Worm (Caenorhabditis elegans) whole organism, young adult: ENCODE results near the gene ttr-51.

Experiments
- B0261.1 ChIP-seq: sonication (generic microtip); optimal IDR thresholded peaks from 2 replicates; lab custom pipeline; 2016; ENCODE audit warnings: mild to moderate bottlenecking, missing genetic modification characterization, moderate library complexity, missing compliant biosample characterization
- B0336.3 ChIP-seq: fragments of 200-800 bp; sonication (Bioruptor generic); IDR thresholded peaks from 2 replicates; pipeline ENCODE4 v1.3.6; 2022; ENCODE audit warnings: missing genetic modification characterization, missing compliant biosample characterization
- C06A6.2 ChIP-seq: fragments of 200-800 bp; sonication (Bioruptor generic); conservative IDR thresholded peaks from 2 replicates; pipeline ENCODE4 v1.3.6; 2022; ENCODE audit warnings: missing genetic modification characterization, missing compliant biosample characterization
- C17E4.6 ChIP-seq: fragments of 200-800 bp; sonication (Bioruptor generic); IDR thresholded peaks from 2 replicates; pipeline ENCODE4 v1.3.6; 2022; ENCODE audit warnings: missing genetic modification reagents, missing genetic modification characterization, missing compliant biosample characterization
- F10E7.11 ChIP-seq: sonication (generic microtip); optimal IDR thresholded peaks from 2 replicates; lab custom pipeline; 2017; ENCODE audit warnings: mild to moderate bottlenecking, missing genetic modification characterization, moderate library complexity, missing compliant biosample characterization
- F52B5.7 ChIP-seq: sonication (generic microtip); optimal IDR thresholded peaks from 2 replicates; lab custom pipeline; 2016; ENCODE audit warnings: mild to moderate bottlenecking, missing genetic modification characterization, missing compliant biosample characterization
- F55B11.4 ChIP-seq: sonication (generic microtip); optimal IDR thresholded peaks from 2 replicates; lab custom pipeline; 2016; ENCODE audit warnings: missing compliant biosample characterization, missing genetic modification characterization, borderline replicate concordance; ENCODE audit not compliant: insufficient read depth
- F57A8.1 ChIP-seq: fragments of 200-800 bp; sonication (Bioruptor generic); optimal IDR thresholded peaks from 2 replicates; lab custom pipeline; 2018; ENCODE audit warnings: mild to moderate bottlenecking, missing genetic modification characterization, moderate library complexity, missing compliant biosample characterization
- F57C9.4 ChIP-seq: sonication (generic microtip); optimal IDR thresholded peaks from 2 replicates; lab custom pipeline; 2017; ENCODE audit warnings: mild to moderate bottlenecking, missing genetic modification characterization, missing compliant biosample characterization
- Y79H2A.3 ChIP-seq: fragments of 200-800 bp; sonication (Bioruptor generic); conservative IDR thresholded peaks from 2 replicates; pipeline ENCODE4 v1.3.6; 2022; ENCODE audit warnings: missing genetic modification reagents, missing genetic modification characterization, missing compliant biosample characterization
- ZK185.1 ChIP-seq: sonication (generic microtip); optimal IDR thresholded peaks from 2 replicates; lab custom pipeline; 2016; ENCODE audit warnings: mild to moderate bottlenecking, missing genetic modification characterization, missing compliant biosample characterization; ENCODE audit not compliant: poor library complexity, severe bottlenecking
- akir-1 ChIP-seq: fragments of 200-800 bp; sonication (Bioruptor generic); optimal IDR thresholded peaks from 2 replicates; lab custom pipeline; 2018; ENCODE audit warnings: mild to moderate bottlenecking, missing genetic modification characterization, moderate library complexity, missing compliant biosample characterization
- ama-1 ChIP-seq, 3 experiments: fragments of 150-350 bp in 1 of 3; sonication (generic microtip) in 2 of 3; optimal IDR thresholded peaks; 2 replicates each; lab custom pipeline; 2014 to 2018; ENCODE audit warnings: missing biosample characterization in 2 of 3, missing genetic modification characterization in 2 of 3, missing genetic modification reagents in 2 of 3
- aptf-2 ChIP-seq: fragments of 200-800 bp; sonication (Bioruptor generic); conservative IDR thresholded peaks from 2 replicates; pipeline ENCODE4 v1.3.6; 2022; ENCODE audit warnings: missing genetic modification reagents, missing genetic modification characterization, missing compliant biosample characterization
- bed-1 ChIP-seq: fragments of 200-800 bp; sonication (Bioruptor generic); IDR thresholded peaks from 2 replicates; pipeline ENCODE4 v1.3.6; 2022; ENCODE audit warnings: missing genetic modification reagents, missing genetic modification characterization, missing compliant biosample characterization
- bed-2 ChIP-seq: fragments of 200-800 bp; sonication (Bioruptor generic); IDR thresholded peaks from 2 replicates; pipeline ENCODE4 v1.3.6; 2022; ENCODE audit warnings: missing genetic modification reagents, missing genetic modification characterization, missing compliant biosample characterization
- ccch-3 ChIP-seq: fragments of 200-800 bp; sonication (Bioruptor generic); optimal IDR thresholded peaks from 2 replicates; lab custom pipeline; 2018; ENCODE audit warnings: mild to moderate bottlenecking, missing genetic modification characterization, missing compliant biosample characterization
- cebp-2 ChIP-seq: fragments of 200-800 bp; sonication (Bioruptor generic); IDR thresholded peaks from 2 replicates; pipeline ENCODE4 v1.3.6; 2022; ENCODE audit warnings: missing genetic modification characterization, missing compliant biosample characterization
- ceh-27 ChIP-seq: fragments of 200-800 bp; sonication (Bioruptor generic); optimal IDR thresholded peaks from 2 replicates; lab custom pipeline; 2018; ENCODE audit warnings: mild to moderate bottlenecking, missing genetic modification characterization, moderate library complexity, missing compliant biosample characterization
- ceh-40 ChIP-seq: fragments of 200-800 bp; sonication (Bioruptor generic); IDR thresholded peaks from 2 replicates; pipeline ENCODE4 v1.3.6; 2022; ENCODE audit warnings: missing genetic modification characterization, missing compliant biosample characterization
- ceh-58 ChIP-seq: fragments of 200-800 bp; sonication (Bioruptor generic); IDR thresholded peaks from 2 replicates; pipeline ENCODE4 v1.3.6; 2022; ENCODE audit warnings: missing genetic modification characterization, missing compliant biosample characterization
- die-1 ChIP-seq: sonication (generic microtip); optimal IDR thresholded peaks from 2 replicates; lab custom pipeline; 2016; ENCODE audit warnings: missing genotype, mild to moderate bottlenecking, missing genetic modification characterization, missing compliant biosample characterization
- efl-1 ChIP-seq: fragments of 150-350 bp; optimal IDR thresholded peaks from 2 replicates; lab custom pipeline; 2014; ENCODE audit warnings: missing biosample characterization, missing genetic modification reagents, missing genetic modification characterization
- ets-4 ChIP-seq: fragments of 200-800 bp; sonication (Bioruptor generic); optimal IDR thresholded peaks from 2 replicates; lab custom pipeline; 2018; ENCODE audit warnings: mild to moderate bottlenecking, missing genetic modification characterization, missing compliant biosample characterization
- fkh-3 ChIP-seq: sonication (generic microtip); optimal IDR thresholded peaks from 2 replicates; lab custom pipeline; 2016; ENCODE audit warnings: mild to moderate bottlenecking, missing genetic modification characterization, missing compliant biosample characterization
- hlh-26 ChIP-seq: fragments of 200-800 bp; sonication (Bioruptor generic); conservative IDR thresholded peaks from 2 replicates; pipeline ENCODE4 v1.3.6; 2022; ENCODE audit warnings: missing genetic modification reagents, missing genetic modification characterization, missing compliant biosample characterization
- hmg-1.2 ChIP-seq: fragments of 200-800 bp; sonication (Bioruptor generic); IDR thresholded peaks from 2 replicates; pipeline ENCODE4 v1.3.6; 2022; ENCODE audit warnings: missing genetic modification reagents, missing genetic modification characterization, missing compliant biosample characterization
- hmg-20 ChIP-seq: fragments of 200-800 bp; sonication (Bioruptor generic); IDR thresholded peaks from 2 replicates; pipeline ENCODE4 v1.3.6; 2022; ENCODE audit warnings: missing genetic modification reagents, missing genetic modification characterization, missing compliant biosample characterization
- lin-26 ChIP-seq: fragments of 200-800 bp; sonication (Bioruptor generic); IDR thresholded peaks from 2 replicates; pipeline ENCODE4 v1.3.6; 2022; ENCODE audit warnings: missing genetic modification reagents, missing genetic modification characterization, missing compliant biosample characterization
- madf-6 ChIP-seq: fragments of 200-800 bp; sonication (Bioruptor generic); IDR thresholded peaks from 2 replicates; pipeline ENCODE4 v1.3.6; 2022; ENCODE audit warnings: missing genetic modification reagents, missing genetic modification characterization, missing compliant biosample characterization
- madf-8 ChIP-seq: fragments of 200-800 bp; sonication (Bioruptor generic); conservative IDR thresholded peaks from 2 replicates; pipeline ENCODE4 v1.3.6; 2022; ENCODE audit warnings: missing genetic modification reagents, missing genetic modification characterization, missing compliant biosample characterization
- mxl-1 ChIP-seq: sonication (generic microtip); optimal IDR thresholded peaks from 2 replicates; lab custom pipeline; 2016; ENCODE audit warnings: missing genetic modification characterization, missing compliant biosample characterization
- nfya-1 ChIP-seq: sonication (generic microtip); optimal IDR thresholded peaks from 2 replicates; lab custom pipeline; 2017; ENCODE audit warnings: antibody characterized with exemption, missing compliant biosample characterization, missing genetic modification characterization, borderline replicate concordance; ENCODE audit not compliant: insufficient read depth
- nhr-80 ChIP-seq: sonication (generic microtip); optimal IDR thresholded peaks from 2 replicates; lab custom pipeline; 2016; ENCODE audit warnings: missing genetic modification characterization, missing compliant biosample characterization
- pbrm-1 ChIP-seq: fragments of 200-800 bp; sonication (Bioruptor generic); IDR thresholded peaks from 2 replicates; pipeline ENCODE4 v1.3.6; 2022; ENCODE audit warnings: missing genetic modification reagents, missing genetic modification characterization, missing compliant biosample characterization
- pha-4 ChIP-seq: fragments of 150-350 bp; sonication (generic microtip); optimal IDR thresholded peaks from 2 replicates; lab custom pipeline; 2014; ENCODE audit warnings: missing biosample characterization, missing genetic modification reagents, missing genetic modification characterization
- repo-1 ChIP-seq: sonication (generic microtip); optimal IDR thresholded peaks from 2 replicates; lab custom pipeline; 2017; ENCODE audit warnings: mild to moderate bottlenecking, missing genetic modification characterization, missing compliant biosample characterization
- snpc-1.3 ChIP-seq: sonication (generic microtip); optimal IDR thresholded peaks from 2 replicates; lab custom pipeline; 2017; ENCODE audit warnings: missing genetic modification characterization, mild to moderate bottlenecking, missing compliant biosample characterization, antibody characterized with exemption, moderate library complexity, missing genotype, missing genetic modification reagents; ENCODE audit not compliant: insufficient read depth
- snpc-3.4 ChIP-seq: sonication (generic microtip); optimal IDR thresholded peaks from 2 replicates; lab custom pipeline; 2017; ENCODE audit warnings: missing genetic modification characterization, mild to moderate bottlenecking, missing compliant biosample characterization, antibody characterized with exemption, moderate library complexity, missing genotype, missing genetic modification reagents
- snpc-4 ChIP-seq, 5 experiments: fragments of 150-350 bp in 1 of 5; sonication (generic microtip) in 4 of 5; optimal IDR thresholded peaks; 2 replicates each; lab custom pipeline; 2014 to 2018; ENCODE audit warnings: missing genetic modification characterization in 5 of 5, missing biosample characterization in 3 of 5, antibody characterized with exemption in 2 of 5, mild to moderate bottlenecking in 2 of 5, missing compliant biosample characterization in 2 of 5, missing genotype in 2 of 5, moderate library complexity in 2 of 5, missing genetic modification reagents in 1 of 5
- somi-1 ChIP-seq: fragments of 200-800 bp; sonication (Bioruptor generic); optimal IDR thresholded peaks from 2 replicates; lab custom pipeline; 2018; ENCODE audit warnings: mild to moderate bottlenecking, missing genetic modification characterization, missing compliant biosample characterization
- sptf-2 ChIP-seq: fragments of 200-800 bp; sonication (Bioruptor generic); optimal IDR thresholded peaks from 2 replicates; lab custom pipeline; 2018; ENCODE audit warnings: mild to moderate bottlenecking, missing genetic modification characterization, missing compliant biosample characterization
- tbp1 ChIP-seq: fragments of 200-800 bp; sonication (Bioruptor generic); optimal IDR thresholded peaks from 2 replicates; lab custom pipeline; 2018; ENCODE audit warnings: mild to moderate bottlenecking, missing genetic modification characterization, missing compliant biosample characterization
- tlf-1 ChIP-seq: fragments of 200-800 bp; sonication (Bioruptor generic); optimal IDR thresholded peaks from 2 replicates; lab custom pipeline; 2018; ENCODE audit warnings: mild to moderate bottlenecking, missing genetic modification characterization, missing compliant biosample characterization
- zfh-2 ChIP-seq: fragments of 200-800 bp; sonication (Bioruptor generic); conservative IDR thresholded peaks from 2 replicates; pipeline ENCODE4 v1.3.6; 2022; ENCODE audit warnings: missing genetic modification reagents, missing genetic modification characterization, missing compliant biosample characterization
- zim-3 ChIP-seq: sonication (generic microtip); optimal IDR thresholded peaks from 2 replicates; lab custom pipeline; 2017; ENCODE audit warnings: mild to moderate bottlenecking, missing genetic modification characterization, moderate library complexity, missing compliant biosample characterization

Gene ttr-51

DNA sequence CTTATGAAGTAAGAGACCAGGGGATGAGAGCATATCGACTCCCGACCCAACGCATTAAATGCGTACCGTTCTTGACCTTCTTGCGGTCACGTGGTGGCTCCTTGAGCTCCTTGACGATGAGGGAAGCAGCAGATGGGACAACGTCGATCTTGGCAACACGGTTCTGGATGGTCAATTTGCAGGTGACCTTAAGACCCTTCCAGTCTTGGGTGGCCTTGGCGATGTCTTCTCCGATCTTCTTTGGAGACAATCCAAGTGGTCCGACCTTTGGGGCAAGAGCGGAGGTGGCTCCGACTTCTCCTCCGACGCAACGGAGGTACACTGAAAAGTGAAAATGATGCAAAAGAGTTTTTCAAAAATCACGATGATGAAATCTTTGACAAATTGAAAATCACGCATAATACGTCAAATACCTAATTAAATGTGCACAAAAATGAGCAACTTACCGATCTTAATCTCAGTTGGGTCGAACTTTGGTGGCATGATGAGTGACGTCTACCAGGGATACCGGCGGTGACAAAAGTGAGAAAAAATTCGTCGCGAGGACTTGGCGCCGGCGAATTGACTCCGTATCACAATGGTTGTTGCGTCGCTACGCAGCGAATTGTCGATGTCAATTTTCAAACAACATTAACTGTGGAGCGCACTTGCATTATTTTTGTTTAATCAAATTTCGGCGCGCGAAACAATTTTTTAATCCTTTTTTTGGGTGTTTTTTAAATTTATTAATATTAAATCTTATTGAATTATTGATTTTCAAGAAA lies 11.9 kb downstream of the ttr-51 start, which contains the start of gene rpl-12 (continued):
- TF ChIP-seq tbp1 (GFP tag; lab: Kevin White, UChicago): peak; percentile 79
- TF ChIP-seq C06A6.2 (GFP tag; lab: Robert Waterston, UW): peak; percentile 94
- no peak for TF ChIP-seq bed-1 (GFP tag; lab: Robert Waterston, UW)
- TF ChIP-seq nfya-1: no peak
- no peak for TF ChIP-seq hlh-26
- peak; percentile 10 for TF ChIP-seq F57C9.4 (tag; lab: Kevin White, UChicago)
- TF ChIP-seq cebp-2: peak; percentile 98
- peak; percentile 90 for TF ChIP-seq snpc-3.4 (tag; lab: Kevin White, UChicago)
- TF ChIP-seq ZK185.1 (tag; lab: Kevin White, UChicago): peak; percentile 96
- TF ChIP-seq madf-8 (GFP tag; lab: Robert Waterston, UW): peak; percentile 86
- TF ChIP-seq snpc-4 (GFP tag; optimal IDR thresholded peaks at IDR 0.05; lab: Kevin White, UChicago): peak; percentile 75
- TF ChIP-seq snpc-4 (tag; optimal IDR thresholded peaks at IDR 0.05; lab: Kevin White, UChicago): peak; percentile 81 to 90 (median 88)
- 0 out of 2 replicates have a peak, but pooled peaks have one; percentile 57 for TF ChIP-seq Y79H2A.3
- peak; percentile 93 for TF ChIP-seq snpc-1.3
- TF ChIP-seq tlf-1 (GFP tag; lab: Kevin White, UChicago): peak; percentile 99
- TF ChIP-seq somi-1 (GFP tag; lab: Kevin White, UChicago): peak; percentile 94
- no peak for TF ChIP-seq ama-1 (optimal IDR thresholded peaks at IDR 0.05; lab: Kevin White, UChicago)
- TF ChIP-seq ama-1 (GFP tag; optimal IDR thresholded peaks at IDR 0.05; lab: Kevin White, UChicago): no peak
- TF ChIP-seq die-1: peak; percentile 56
- no peak for TF ChIP-seq fkh-3 (tag; lab: Kevin White, UChicago)
- peak; percentile 96 for TF ChIP-seq repo-1 (tag; lab: Kevin White, UChicago)
- TF ChIP-seq F57A8.1 (GFP tag; lab: Kevin White, UChicago): no peak
- TF ChIP-seq zfh-2 (GFP tag; lab: Robert Waterston, UW): peak; percentile 75
- TF ChIP-seq aptf-2: peak; percentile 68
- peak; percentile 40 for TF ChIP-seq B0261.1
- peak; percentile 95 for TF ChIP-seq B0336.3 (GFP tag; lab: Robert Waterston, UW)
- peak; percentile 94 for TF ChIP-seq pha-4 (tag; lab: Kevin White, UChicago)
- TF ChIP-seq akir-1 (GFP tag; lab: Kevin White, UChicago): peak; percentile 48
- peak; percentile 51 for TF ChIP-seq lin-26 (GFP tag; lab: Robert Waterston, UW)
- TF ChIP-seq F10E7.11 (tag; lab: Kevin White, UChicago): peak; percentile 71
- peak; percentile 87 for TF ChIP-seq hmg-20 (GFP tag; lab: Robert Waterston, UW)
- TF ChIP-seq bed-2 (GFP tag; lab: Robert Waterston, UW): no peak
- no peak for TF ChIP-seq ceh-40 (GFP tag; lab: Robert Waterston, UW)
- no peak for TF ChIP-seq F55B11.4 (tag; lab: Kevin White, UChicago)
- peak; percentile 91 for TF ChIP-seq nhr-80 (tag; lab: Kevin White, UChicago)
- TF ChIP-seq ccch-3 (GFP tag; lab: Kevin White, UChicago): no peak
- TF ChIP-seq hmg-1.2 (GFP tag; lab: Robert Waterston, UW): peak; percentile 97
- TF ChIP-seq pbrm-1 (GFP tag; lab: Robert Waterston, UW): peak; percentile 98
- TF ChIP-seq mxl-1 (tag; lab: Kevin White, UChicago): no peak
- TF ChIP-seq efl-1 (GFP tag; lab: Kevin White, UChicago): peak; percentile 92
- TF ChIP-seq ets-4: peak; percentile 28
- peak; percentile 55 for TF ChIP-seq zim-3 (tag; lab: Kevin White, UChicago)
- TF ChIP-seq sptf-2 (GFP tag; lab: Kevin White, UChicago): peak; percentile 8
- TF ChIP-seq ceh-27 (GFP tag; lab: Kevin White, UChicago): peak; percentile 98
- TF ChIP-seq C17E4.6 (GFP tag; lab: Robert Waterston, UW): peak; percentile 97
- peak; percentile 66 for TF ChIP-seq F52B5.7 (tag; lab: Kevin White, UChicago)
- no peak for TF ChIP-seq ceh-58 (GFP tag; lab: Robert Waterston, UW)
- peak; percentile 95 for TF ChIP-seq madf-6 (GFP tag; lab: Robert Waterston, UW)
